Fruit fly (Drosophila melanogaster) whole organism, adult: ENCODE data around the gene CG5776.

Source experiments
- CG11617 ChIP-seq: fragments of 200-800 bp; sonication (Bioruptor generic); optimal IDR thresholded peaks from 2 replicates; lab custom pipeline; 2017; ENCODE audit warnings: mild to moderate bottlenecking, missing biosample characterization, missing genetic modification reagents, missing genetic modification characterization
- CG12768 ChIP-seq: fragments of 200-800 bp; sonication (Bioruptor generic); optimal IDR thresholded peaks from 2 replicates; lab custom pipeline; 2017; ENCODE audit warnings: missing biosample characterization, missing genetic modification characterization, mild to moderate bottlenecking, moderate library complexity, missing genetic modification reagents
- CG14711 ChIP-seq: fragments of 200-800 bp; sonication (Bioruptor generic); optimal IDR thresholded peaks from 2 replicates; lab custom pipeline; 2018; ENCODE audit warnings: missing biosample characterization, mild to moderate bottlenecking, missing genetic modification characterization, moderate library complexity
- CG1620 ChIP-seq: fragments of 200-800 bp; sonication (Bioruptor generic); optimal IDR thresholded peaks from 2 replicates; lab custom pipeline; 2016; ENCODE audit warnings: missing biosample characterization, missing genetic modification characterization
- CG33017 ChIP-seq: fragments of 200-800 bp; sonication (Bioruptor generic); optimal IDR thresholded peaks from 2 replicates; lab custom pipeline; 2018; ENCODE audit warnings: missing biosample characterization, mild to moderate bottlenecking, missing genetic modification characterization, moderate library complexity
- CG5204 ChIP-seq: fragments of 200-800 bp; sonication (Bioruptor generic); optimal IDR thresholded peaks from 2 replicates; lab custom pipeline; 2016; ENCODE audit warnings: missing biosample characterization, missing genetic modification characterization
- CG7045 ChIP-seq: fragments of 200-800 bp; sonication (Bioruptor generic); optimal IDR thresholded peaks from 2 replicates; lab custom pipeline; 2017; ENCODE audit warnings: missing biosample characterization, mild to moderate bottlenecking, missing genetic modification characterization
- CG7101 ChIP-seq: fragments of 200-800 bp; sonication (Bioruptor generic); optimal IDR thresholded peaks from 2 replicates; lab custom pipeline; 2018; ENCODE audit warnings: missing biosample characterization, mild to moderate bottlenecking, missing genetic modification characterization, moderate library complexity
- Clk ChIP-seq: fragments of 200-800 bp; sonication (Bioruptor generic); optimal IDR thresholded peaks from 2 replicates; lab custom pipeline; 2017; ENCODE audit warnings: missing biosample characterization, missing genetic modification characterization
- Crg-1 ChIP-seq: fragments of 200-800 bp; sonication (Bioruptor generic); optimal IDR thresholded peaks from 2 replicates; lab custom pipeline; 2016; ENCODE audit warnings: missing biosample characterization, missing genetic modification characterization
- Hr96 ChIP-seq: fragments of 200-800 bp; sonication (Bioruptor generic); optimal IDR thresholded peaks from 2 replicates; lab custom pipeline; 2016; ENCODE audit warnings: missing biosample characterization, missing genetic modification characterization
- Mnt ChIP-seq: fragments of 200-800 bp; sonication (Bioruptor generic); optimal IDR thresholded peaks from 2 replicates; lab custom pipeline; 2016; ENCODE audit warnings: missing biosample characterization, mild to moderate bottlenecking, missing genetic modification characterization
- bab1 ChIP-seq: fragments of 200-800 bp; sonication (Bioruptor generic); optimal IDR thresholded peaks from 3 replicates; lab custom pipeline; 2019; ENCODE audit warnings: missing biosample characterization, mild to moderate bottlenecking, missing genetic modification characterization, moderate library complexity
- cic ChIP-seq: fragments of 200-800 bp; sonication (Bioruptor generic); optimal IDR thresholded peaks from 2 replicates; lab custom pipeline; 2017; ENCODE audit warnings: missing biosample characterization, mild to moderate bottlenecking, missing genetic modification characterization, moderate library complexity
- cnc ChIP-seq, 2 experiments: fragments of >200 bp; optimal IDR thresholded peaks; 2 replicates each; lab custom pipeline; 2017
- kay ChIP-seq: fragments of 200-800 bp; sonication (Bioruptor generic); peaks from one replicate; lab custom pipeline; 2016; ENCODE audit warnings: missing biosample characterization, missing genetic modification characterization, borderline replicate concordance
- ovo ChIP-seq: fragments of 200-800 bp; sonication (Bioruptor generic); optimal IDR thresholded peaks from 2 replicates; lab custom pipeline; 2016; ENCODE audit warnings: missing biosample characterization, missing genetic modification characterization
- pad ChIP-seq: fragments of 200-800 bp; sonication (Bioruptor generic); optimal IDR thresholded peaks from 3 replicates; lab custom pipeline; 2017; ENCODE audit warnings: missing biosample characterization, missing genetic modification characterization, mild to moderate bottlenecking, moderate library complexity, missing genetic modification reagents
- tj ChIP-seq: fragments of 200-800 bp; sonication (Bioruptor generic); optimal IDR thresholded peaks from 3 replicates; lab custom pipeline; 2017; ENCODE audit warnings: missing biosample characterization, mild to moderate bottlenecking, missing genetic modification characterization, moderate library complexity
- toe ChIP-seq: fragments of 200-800 bp; sonication (Bioruptor generic); optimal IDR thresholded peaks from 2 replicates; lab custom pipeline; 2016; ENCODE audit warnings: missing biosample characterization, missing genetic modification characterization

Gene CG5776

DNA sequence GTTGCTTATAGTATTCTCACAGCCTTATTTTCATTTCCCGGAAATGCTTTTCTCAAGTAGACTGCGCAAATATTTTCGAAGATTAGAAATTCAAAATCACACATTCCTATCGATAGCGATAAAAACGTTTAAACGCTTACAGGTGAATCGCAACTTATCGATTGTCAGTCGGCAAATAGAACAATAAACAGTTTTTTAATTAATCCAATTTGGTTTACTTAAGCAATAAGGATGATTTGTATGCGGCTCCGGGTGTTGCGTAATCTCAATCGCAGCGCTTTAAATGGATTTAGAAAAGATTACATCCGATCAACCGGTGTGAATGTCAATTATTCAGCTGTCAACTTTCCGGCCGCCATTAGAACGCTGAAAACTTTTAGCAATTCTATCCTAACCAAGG lies 3.3 kb upstream of the CG5776 start, which contains the start of the genes CG6180 and CG15484:
CG6180 (plus strand) TSS at position 122 of the 400 bp plus-strand sequence.
CG15484 (minus strand) TSS at position 172 of the 400 bp plus-strand sequence.
- TF ChIP-seq CG14711 (tag; lab: Kevin White, UChicago), result peak; percentile 20
- TF ChIP-seq toe (GFP tag; lab: Kevin White, UChicago), result no peak
- TF ChIP-seq bab1 (GFP tag; lab: Kevin White, UChicago), result peak; percentile 24
- no peak for TF ChIP-seq Clk (GFP tag; lab: Kevin White, UChicago)

DNA sequence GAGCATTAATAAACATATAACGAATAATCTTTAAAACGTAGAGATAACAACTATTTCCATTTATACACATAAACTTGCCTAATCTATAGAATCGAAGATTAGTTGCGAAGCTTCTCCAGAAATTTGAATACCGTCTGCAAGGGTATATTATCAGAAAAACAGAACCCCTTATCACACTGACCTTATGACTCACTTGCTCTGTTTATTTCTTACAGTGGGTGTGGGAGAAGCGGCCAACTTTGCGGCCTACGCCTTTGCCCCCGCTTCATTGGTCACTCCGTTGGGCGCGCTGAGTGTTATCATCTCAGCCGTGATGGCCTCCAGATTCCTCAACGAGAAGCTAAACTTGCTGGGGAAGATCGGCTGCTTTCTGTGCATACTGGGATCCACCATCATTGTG lies 1.1 kb upstream of the CG5776 start:
- TF ChIP-seq Mnt, result no peak
- TF ChIP-seq Crg-1, result no peak
- no peak for TF ChIP-seq CG11617 (GFP tag; lab: Kevin White, UChicago)
- no peak for TF ChIP-seq CG12768 (GFP tag; lab: Kevin White, UChicago)
- no peak for TF ChIP-seq CG33017 (tag; lab: Kevin White, UChicago)
- no peak for TF ChIP-seq CG7101 (tag; lab: Kevin White, UChicago)
- no peak for TF ChIP-seq CG7045 (GFP tag; lab: Kevin White, UChicago)
- no peak for TF ChIP-seq tj (GFP tag; lab: Kevin White, UChicago)
- TF ChIP-seq CG5204, result no peak
- no peak for TF ChIP-seq kay (GFP tag; lab: Kevin White, UChicago)
- no peak for TF ChIP-seq pad (GFP tag; lab: Kevin White, UChicago)

- TF ChIP-seq kay (GFP tag; lab: Kevin White, UChicago), result no peak
- no peak for TF ChIP-seq CG1620 (GFP tag; lab: Kevin White, UChicago)
- no peak for TF ChIP-seq ovo (GFP tag; lab: Kevin White, UChicago)
- TF ChIP-seq bab1 (GFP tag; lab: Kevin White, UChicago), result no peak
- no peak for TF ChIP-seq pad (GFP tag; lab: Kevin White, UChicago)
- TF ChIP-seq CG14711 (tag; lab: Kevin White, UChicago), result no peak
- TF ChIP-seq CG33017 (tag; lab: Kevin White, UChicago), result no peak
- no peak for TF ChIP-seq Hr96 (GFP tag; lab: Kevin White, UChicago)
- no peak for TF ChIP-seq Mnt
- TF ChIP-seq CG7101 (tag; lab: Kevin White, UChicago), result no peak
- no peak for TF ChIP-seq CG7045 (GFP tag; lab: Kevin White, UChicago)
- no peak for TF ChIP-seq tj (GFP tag; lab: Kevin White, UChicago)
- TF ChIP-seq CG11617 (GFP tag; lab: Kevin White, UChicago), result no peak
- no peak for TF ChIP-seq CG5204
- TF ChIP-seq cic (GFP tag; lab: Kevin White, UChicago), result no peak
- TF ChIP-seq Clk (GFP tag; lab: Kevin White, UChicago), result no peak
Observed at dm6 chr2L:12701498-12701897, 2.8 kb downstream of the CG5776 start.

DNA sequence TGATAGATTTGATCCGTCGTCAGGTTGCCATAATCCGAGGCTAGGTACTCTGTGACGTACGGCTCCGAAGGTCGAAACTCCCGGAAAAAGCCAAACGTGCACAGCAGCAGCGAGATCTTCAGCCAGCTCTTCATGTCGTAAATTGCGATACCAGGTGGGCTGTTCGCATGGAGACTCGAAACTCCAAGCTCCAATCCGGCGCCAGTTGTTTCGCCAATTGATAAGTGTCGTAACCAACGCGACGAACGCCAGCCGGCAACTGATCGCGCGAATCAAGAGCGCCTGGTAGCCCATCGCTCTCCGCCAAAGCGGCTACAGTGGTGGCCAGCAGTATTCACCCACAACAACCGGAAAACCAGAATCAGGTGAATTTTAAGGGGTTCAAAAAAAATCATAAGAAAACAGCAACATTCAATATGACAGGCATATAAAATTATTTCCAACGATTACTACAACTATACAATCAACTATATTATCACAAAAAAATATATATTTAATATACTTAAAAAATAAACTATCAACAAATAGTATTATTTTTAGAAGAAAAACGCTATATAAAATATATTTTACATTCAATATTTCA lies 3.8 kb downstream of the CG5776 start, which contains the start of gene CG17036:
CG17036 (minus strand) TSS at position 366 of the 583 bp plus-strand sequence.
- TF ChIP-seq CG33017 (tag; lab: Kevin White, UChicago), result no peak
- TF ChIP-seq CG12768 (GFP tag; lab: Kevin White, UChicago), result peak; percentile 27
- TF ChIP-seq Clk (GFP tag; lab: Kevin White, UChicago), result no peak
- TF ChIP-seq Hr96 (GFP tag; lab: Kevin White, UChicago), result peak; percentile 16
- peak; percentile 21 for TF ChIP-seq Mnt
- no peak for TF ChIP-seq CG1620 (GFP tag; lab: Kevin White, UChicago)
- TF ChIP-seq kay (GFP tag; lab: Kevin White, UChicago), result no peak
- no peak for TF ChIP-seq ovo (GFP tag; lab: Kevin White, UChicago)
- no peak for TF ChIP-seq CG7101 (tag; lab: Kevin White, UChicago)
- no peak for TF ChIP-seq CG7045 (GFP tag; lab: Kevin White, UChicago)
- no peak for TF ChIP-seq Crg-1
- TF ChIP-seq cnc (optimal IDR thresholded peaks at IDR 0.05; lab: Kevin White, UChicago), result no peak
- TF ChIP-seq bab1 (GFP tag; lab: Kevin White, UChicago), result peak; percentile 3
- no peak for TF ChIP-seq toe (GFP tag; lab: Kevin White, UChicago)
- TF ChIP-seq CG11617 (GFP tag; lab: Kevin White, UChicago), result peak; percentile 67
- TF ChIP-seq CG14711 (tag; lab: Kevin White, UChicago), result peak; percentile 6
- TF ChIP-seq cic (GFP tag; lab: Kevin White, UChicago), result no peak
- TF ChIP-seq CG5204, result no peak
- peak; percentile 31 for TF ChIP-seq pad (GFP tag; lab: Kevin White, UChicago)
- peak; percentile 2 for TF ChIP-seq tj (GFP tag; lab: Kevin White, UChicago)

DNA sequence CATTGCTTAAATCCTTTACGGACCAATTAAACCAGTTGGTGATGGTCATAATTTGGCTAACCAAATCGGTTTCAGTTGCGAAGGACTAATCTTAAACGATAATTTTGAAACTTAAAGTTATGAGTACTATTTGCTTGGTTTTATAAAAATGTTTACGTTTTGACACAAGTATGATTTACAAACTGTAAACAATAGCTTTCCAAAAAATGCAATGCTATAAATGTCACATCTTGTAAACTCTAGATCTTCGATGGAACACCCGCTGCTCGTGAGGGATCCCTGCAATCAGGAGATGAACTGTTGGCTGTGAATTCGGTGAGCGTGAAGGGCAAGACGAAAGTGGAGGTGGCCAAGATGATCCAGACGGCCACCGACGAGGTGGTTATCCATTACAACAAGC lies 7.0 kb downstream of the CG5776 start, which contains the start of gene CG5781:
CG5781 (minus strand) TSS at position 101 of the 400 bp plus-strand sequence.
- no peak for TF ChIP-seq CG7101 (tag; lab: Kevin White, UChicago)
- no peak for TF ChIP-seq kay (GFP tag; lab: Kevin White, UChicago)
- TF ChIP-seq cic (GFP tag; lab: Kevin White, UChicago), result no peak
- TF ChIP-seq Hr96 (GFP tag; lab: Kevin White, UChicago), result no peak
- TF ChIP-seq bab1 (GFP tag; lab: Kevin White, UChicago), result no peak
- TF ChIP-seq CG11617 (GFP tag; lab: Kevin White, UChicago), result no peak
- TF ChIP-seq CG7045 (GFP tag; lab: Kevin White, UChicago), result no peak
- TF ChIP-seq CG12768 (GFP tag; lab: Kevin White, UChicago), result no peak
- TF ChIP-seq CG1620 (GFP tag; lab: Kevin White, UChicago), result no peak
- TF ChIP-seq toe (GFP tag; lab: Kevin White, UChicago), result no peak
- TF ChIP-seq CG14711 (tag; lab: Kevin White, UChicago), result no peak
- TF ChIP-seq CG5204, result no peak
- no peak for TF ChIP-seq Clk (GFP tag; lab: Kevin White, UChicago)
- no peak for TF ChIP-seq CG33017 (tag; lab: Kevin White, UChicago)
- no peak for TF ChIP-seq Mnt
- TF ChIP-seq pad (GFP tag; lab: Kevin White, UChicago), result no peak
